Worm (Caenorhabditis elegans) whole organism, young adult: ENCODE results near the gene col-183.

Source experiments
- B0261.1 ChIP-seq: sonication (generic microtip); optimal IDR thresholded peaks from 2 replicates; lab custom pipeline; 2016; ENCODE audit warnings: mild to moderate bottlenecking, missing genetic modification characterization, moderate library complexity, missing compliant biosample characterization
- C17E4.6 ChIP-seq: fragments of 200-800 bp; sonication (Bioruptor generic); IDR thresholded peaks from 2 replicates; pipeline ENCODE4 v1.3.6; 2022; ENCODE audit warnings: missing genetic modification reagents, missing genetic modification characterization, missing compliant biosample characterization
- D2030.7 ChIP-seq: fragments of 200-800 bp; sonication (Bioruptor generic); IDR thresholded peaks from 2 replicates; pipeline ENCODE4 v1.3.6; 2022; ENCODE audit warnings: missing genetic modification reagents, missing genetic modification characterization, missing compliant biosample characterization
- F22D6.2 ChIP-seq: sonication (generic microtip); optimal IDR thresholded peaks from 2 replicates; lab custom pipeline; 2016; ENCODE audit warnings: mild to moderate bottlenecking, missing genetic modification characterization, missing compliant biosample characterization
- F37B4.10 ChIP-seq: fragments of 200-800 bp; sonication (Bioruptor generic); IDR thresholded peaks from 2 replicates; pipeline ENCODE4 v1.3.6; 2022; ENCODE audit warnings: missing genetic modification characterization, missing compliant biosample characterization
- K11D2.4 ChIP-seq: fragments of 200-800 bp; sonication (Bioruptor generic); IDR thresholded peaks from 2 replicates; pipeline ENCODE4 v1.3.6; 2022; ENCODE audit warnings: missing genetic modification reagents, missing genetic modification characterization, missing compliant biosample characterization
- Y53F4B.3 ChIP-seq: fragments of 200-800 bp; sonication (Bioruptor generic); IDR thresholded peaks from 2 replicates; pipeline ENCODE4 v1.3.6; 2022; ENCODE audit warnings: missing genetic modification reagents, missing genetic modification characterization, missing compliant biosample characterization
- Y56A3A.18 ChIP-seq: fragments of 200-800 bp; sonication (Bioruptor generic); IDR thresholded peaks from 2 replicates; pipeline ENCODE4 v1.3.6; 2022; ENCODE audit warnings: missing genetic modification reagents, missing genetic modification characterization, missing compliant biosample characterization
- ZK185.1 ChIP-seq: sonication (generic microtip); optimal IDR thresholded peaks from 2 replicates; lab custom pipeline; 2016; ENCODE audit warnings: mild to moderate bottlenecking, missing genetic modification characterization, missing compliant biosample characterization; ENCODE audit not compliant: poor library complexity, severe bottlenecking
- aptf-3 ChIP-seq: fragments of 200-800 bp; sonication (Bioruptor generic); IDR thresholded peaks from 2 replicates; pipeline ENCODE4 v1.3.6; 2022; ENCODE audit warnings: missing genetic modification characterization, missing compliant biosample characterization
- bed-1 ChIP-seq: fragments of 200-800 bp; sonication (Bioruptor generic); IDR thresholded peaks from 2 replicates; pipeline ENCODE4 v1.3.6; 2022; ENCODE audit warnings: missing genetic modification reagents, missing genetic modification characterization, missing compliant biosample characterization
- ceh-40 ChIP-seq: fragments of 200-800 bp; sonication (Bioruptor generic); IDR thresholded peaks from 2 replicates; pipeline ENCODE4 v1.3.6; 2022; ENCODE audit warnings: missing genetic modification characterization, missing compliant biosample characterization
- ceh-58 ChIP-seq: fragments of 200-800 bp; sonication (Bioruptor generic); IDR thresholded peaks from 2 replicates; pipeline ENCODE4 v1.3.6; 2022; ENCODE audit warnings: missing genetic modification characterization, missing compliant biosample characterization
- egl-18 ChIP-seq: fragments of 200-800 bp; sonication (Bioruptor generic); IDR thresholded peaks from 2 replicates; pipeline ENCODE4 v1.3.6; 2022; ENCODE audit warnings: missing genetic modification reagents, missing genetic modification characterization, missing compliant biosample characterization
- egrh-3 ChIP-seq: fragments of 200-800 bp; sonication (Bioruptor generic); IDR thresholded peaks from 2 replicates; pipeline ENCODE4 v1.3.6; 2022; ENCODE audit warnings: missing genetic modification reagents, missing genetic modification characterization, missing compliant biosample characterization
- ets-4 ChIP-seq: fragments of 200-800 bp; sonication (Bioruptor generic); optimal IDR thresholded peaks from 2 replicates; lab custom pipeline; 2018; ENCODE audit warnings: mild to moderate bottlenecking, missing genetic modification characterization, missing compliant biosample characterization
- gei-17 ChIP-seq: fragments of 200-800 bp; sonication (Bioruptor generic); optimal IDR thresholded peaks from 2 replicates; lab custom pipeline; 2018; ENCODE audit warnings: mild to moderate bottlenecking, missing genetic modification characterization, missing compliant biosample characterization
- hrde-1 ChIP-seq: sonication (generic microtip); optimal IDR thresholded peaks from 2 replicates; lab custom pipeline; 2016; ENCODE audit warnings: missing genetic modification characterization, mild to moderate bottlenecking, missing compliant biosample characterization, moderate library complexity, missing genotype, missing genetic modification reagents, borderline replicate concordance
- lin-35 ChIP-seq, 3 experiments: fragments of 150-350 bp in 2 of 3; sonication (generic microtip) in 1 of 3; optimal IDR thresholded peaks; 2 replicates each; lab custom pipeline; 2014 to 2018; ENCODE audit warnings: missing biosample characterization in 3 of 3, missing genetic modification characterization in 3 of 3, missing genetic modification reagents in 3 of 3
- lin-40 ChIP-seq: sonication (generic microtip); optimal IDR thresholded peaks from 2 replicates; lab custom pipeline; 2016; ENCODE audit warnings: missing genetic modification characterization, mild to moderate bottlenecking, missing compliant biosample characterization, missing genotype, missing genetic modification reagents
- madf-10 ChIP-seq: sonication (generic microtip); optimal IDR thresholded peaks from 2 replicates; lab custom pipeline; 2016; ENCODE audit warnings: mild to moderate bottlenecking, missing genetic modification characterization, missing compliant biosample characterization
- madf-3 ChIP-seq: fragments of 200-800 bp; sonication (Bioruptor generic); IDR thresholded peaks from 2 replicates; pipeline ENCODE4 v1.3.6; 2022; ENCODE audit warnings: missing genetic modification reagents, missing genetic modification characterization, missing compliant biosample characterization
- mxl-1 ChIP-seq: sonication (generic microtip); optimal IDR thresholded peaks from 2 replicates; lab custom pipeline; 2016; ENCODE audit warnings: missing genetic modification characterization, missing compliant biosample characterization
- nfya-1 ChIP-seq: sonication (generic microtip); optimal IDR thresholded peaks from 2 replicates; lab custom pipeline; 2017; ENCODE audit warnings: antibody characterized with exemption, missing compliant biosample characterization, missing genetic modification characterization, borderline replicate concordance; ENCODE audit not compliant: insufficient read depth
- nfyb-1 ChIP-seq: fragments of 200-800 bp; sonication (Bioruptor generic); IDR thresholded peaks from 2 replicates; pipeline ENCODE4 v1.3.6; 2022; ENCODE audit warnings: missing genetic modification reagents, missing genetic modification characterization, missing compliant biosample characterization
- nhr-120 ChIP-seq: fragments of 200-800 bp; sonication (Bioruptor generic); IDR thresholded peaks from 2 replicates; pipeline ENCODE4 v1.3.6; 2022; ENCODE audit warnings: missing genetic modification characterization, missing compliant biosample characterization
- nhr-179 ChIP-seq: sonication (generic microtip); optimal IDR thresholded peaks from 2 replicates; lab custom pipeline; 2016; ENCODE audit warnings: mild to moderate bottlenecking, missing genetic modification characterization, missing compliant biosample characterization
- nhr-80 ChIP-seq: sonication (generic microtip); optimal IDR thresholded peaks from 2 replicates; lab custom pipeline; 2016; ENCODE audit warnings: missing genetic modification characterization, missing compliant biosample characterization
- nhr-90 ChIP-seq: sonication (generic microtip); optimal IDR thresholded peaks from 2 replicates; lab custom pipeline; 2016; ENCODE audit warnings: missing genotype, mild to moderate bottlenecking, missing genetic modification characterization, missing compliant biosample characterization
- pbrm-1 ChIP-seq: fragments of 200-800 bp; sonication (Bioruptor generic); IDR thresholded peaks from 2 replicates; pipeline ENCODE4 v1.3.6; 2022; ENCODE audit warnings: missing genetic modification reagents, missing genetic modification characterization, missing compliant biosample characterization
- repo-1 ChIP-seq: sonication (generic microtip); optimal IDR thresholded peaks from 2 replicates; lab custom pipeline; 2017; ENCODE audit warnings: mild to moderate bottlenecking, missing genetic modification characterization, missing compliant biosample characterization
- rpc-1 ChIP-seq, 2 experiments: fragments of 150-350 bp in 1 of 2; sonication (generic microtip) in 1 of 2; optimal IDR thresholded peaks; 2 replicates each; lab custom pipeline; 2014 to 2018; ENCODE audit warnings: missing biosample characterization in 1 of 2, missing genetic modification characterization in 1 of 2, missing genetic modification reagents in 1 of 2, missing genotype in 1 of 2
- somi-1 ChIP-seq: fragments of 200-800 bp; sonication (Bioruptor generic); optimal IDR thresholded peaks from 2 replicates; lab custom pipeline; 2018; ENCODE audit warnings: mild to moderate bottlenecking, missing genetic modification characterization, missing compliant biosample characterization
- unc-130 ChIP-seq: sonication (generic microtip); optimal IDR thresholded peaks from 2 replicates; lab custom pipeline; 2016; ENCODE audit warnings: missing genetic modification reagents, missing genetic modification characterization, missing compliant biosample characterization
- xnd-1 ChIP-seq: sonication (generic microtip); optimal IDR thresholded peaks from 2 replicates; lab custom pipeline; 2016; ENCODE audit warnings: missing genotype, missing genetic modification reagents, missing genetic modification characterization, missing compliant biosample characterization
- zfh-2 ChIP-seq: fragments of 200-800 bp; sonication (Bioruptor generic); conservative IDR thresholded peaks from 2 replicates; pipeline ENCODE4 v1.3.6; 2022; ENCODE audit warnings: missing genetic modification reagents, missing genetic modification characterization, missing compliant biosample characterization
- zim-3 ChIP-seq: sonication (generic microtip); optimal IDR thresholded peaks from 2 replicates; lab custom pipeline; 2017; ENCODE audit warnings: mild to moderate bottlenecking, missing genetic modification characterization, moderate library complexity, missing compliant biosample characterization
- ztf-18 ChIP-seq: sonication (generic microtip); optimal IDR thresholded peaks from 2 replicates; lab custom pipeline; 2016; ENCODE audit warnings: missing genotype, mild to moderate bottlenecking, missing genetic modification characterization, missing compliant biosample characterization

Gene col-183

DNA sequence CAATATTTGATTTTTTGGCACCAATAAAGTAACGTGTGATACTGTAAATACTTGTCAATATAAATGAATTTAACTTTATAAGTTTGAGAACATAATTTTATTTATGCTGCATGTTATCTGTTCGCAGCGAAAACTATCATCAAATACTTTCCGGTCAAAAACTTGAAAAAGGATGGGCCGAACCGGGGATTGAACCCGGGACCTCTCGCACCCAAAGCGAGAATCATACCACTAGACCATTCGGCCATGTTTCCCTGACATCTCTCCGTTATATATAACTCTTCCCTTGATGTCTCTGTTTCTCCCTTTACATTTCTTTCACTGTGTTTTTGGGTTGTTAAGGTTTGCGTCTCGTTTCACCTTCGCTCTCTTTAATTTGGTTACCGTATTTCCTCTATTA, 44.2 kb upstream of the col-183 start (continued):
- TF ChIP-seq pbrm-1 (peak; percentile 88), ets-4 (GFP tag; lab: Kevin White, UChicago) (no peak), mxl-1 (tag; lab: Kevin White, UChicago) (peak; percentile 50), ztf-18 (tag; lab: Kevin White, UChicago) (peak; percentile 67), aptf-3 (0 out of 2 replicates have a peak, but pooled peaks have one; percentile 42), K11D2.4 (peak; percentile 57; the same call in 1 of the 2 replicates), nhr-80 (tag; lab: Kevin White, UChicago) (peak; percentile 25), F22D6.2 (peak; percentile 4), lin-35 (GFP tag; optimal IDR thresholded peaks at IDR 0.05; lab: Kevin White, UChicago) (peak in 1 of 3 experiments; percentile 71), B0261.1 (tag; lab: Kevin White, UChicago) (peak; percentile 87), ceh-40 (GFP tag; lab: Robert Waterston, UW) (peak; percentile 65; the same call in 1 of the 2 replicates), hrde-1 (peak; percentile 49), nfyb-1 (GFP tag; lab: Robert Waterston, UW) (peak; percentile 89), ceh-58 (GFP tag; lab: Robert Waterston, UW) (no peak), unc-130 (GFP tag; lab: Kevin White, UChicago) (peak; percentile 54), rpc-1 (optimal IDR thresholded peaks at IDR 0.05; lab: Kevin White, UChicago) (peak; percentile 96), rpc-1 (tag; optimal IDR thresholded peaks at IDR 0.05; lab: Kevin White, UChicago) (peak; percentile 94), egl-18 (no peak), C17E4.6 (GFP tag; lab: Robert Waterston, UW) (0 out of 2 replicates have a peak, but pooled peaks have one; percentile 9), Y56A3A.18 (peak; percentile 95), F37B4.10 (GFP tag; lab: Robert Waterston, UW) (no peak), madf-10 (tag; lab: Kevin White, UChicago) (peak; percentile 79), somi-1 (GFP tag; lab: Kevin White, UChicago) (peak; percentile 62), madf-3 (no peak), ZK185.1 (tag; lab: Kevin White, UChicago) (peak; percentile 88), repo-1 (tag; lab: Kevin White, UChicago) (peak; percentile 34), nhr-179 (tag; lab: Kevin White, UChicago) (no peak), nfya-1 (tag; lab: Kevin White, UChicago) (no peak), gei-17 (GFP tag; lab: Kevin White, UChicago) (peak; percentile 59), lin-40 (tag; lab: Kevin White, UChicago) (peak; percentile 80), xnd-1 (tag; lab: Kevin White, UChicago) (no peak), bed-1 (GFP tag; lab: Robert Waterston, UW) (no peak), Y53F4B.3 (GFP tag; lab: Robert Waterston, UW) (peak; percentile 65; the same call in 1 of the 2 replicates), nhr-90 (tag; lab: Kevin White, UChicago) (peak; percentile 92)
- TF ChIP-seq, all 124 proteins: peak for 68

ce11 chrX:13510997-13511396, 43.4 kb upstream of the col-183 start, which contains the start of gene col-185:
col-185 (minus strand) TSS chrX:13511097.
- TF ChIP-seq zim-3 (tag; lab: Kevin White, UChicago) (no peak), nhr-120 (GFP tag; lab: Robert Waterston, UW) (no peak)

- TF ChIP-seq zfh-2 (peak; percentile 92), egrh-3 (peak; percentile 97), D2030.7 (GFP tag; lab: Robert Waterston, UW) (no peak), nhr-120 (GFP tag; lab: Robert Waterston, UW) (0 out of 2 replicates have a peak, but pooled peaks have one; percentile 4)
Measured at ce11 chrX:13510234-13510837, 42.8 kb upstream of the col-183 start.
